Worm (Caenorhabditis elegans) whole organism, midembryonic: Measurements from ENCODE around the gene K11H12.9.

Source experiments
- cog-1 ChIP-seq: sonication (generic microtip); optimal IDR thresholded peaks from 2 replicates; lab custom pipeline; 2016; ENCODE audit warnings: missing genetic modification characterization, missing compliant biosample characterization
- flt-1 ChIP-seq: fragments of 200-800 bp; sonication (Bioruptor generic); IDR thresholded peaks from 2 replicates; pipeline ENCODE4 v1.3.6; 2022; ENCODE audit warnings: missing genetic modification characterization, missing compliant biosample characterization
- klf-2 ChIP-seq: fragments of 200-800 bp; sonication (Bioruptor generic); conservative IDR thresholded peaks from 2 replicates; pipeline ENCODE4 v1.3.6; 2022; ENCODE audit warnings: missing genetic modification reagents, missing genetic modification characterization, missing compliant biosample characterization
- med-1 ChIP-seq: sonication (generic microtip); optimal IDR thresholded peaks from 2 replicates; lab custom pipeline; 2017; ENCODE audit warnings: missing genetic modification characterization, mild to moderate bottlenecking, missing compliant biosample characterization, antibody characterized with exemption, missing genetic modification reagents; ENCODE audit not compliant: insufficient read depth
- tab-1 ChIP-seq: fragments of 200-800 bp; sonication (Bioruptor generic); IDR thresholded peaks from 2 replicates; pipeline ENCODE4 v1.3.6; 2022; ENCODE audit warnings: missing genetic modification characterization, missing compliant biosample characterization
- ztf-23 ChIP-seq: fragments of 200-800 bp; sonication (Bioruptor generic); IDR thresholded peaks from 2 replicates; pipeline ENCODE4 v1.3.6; 2022; ENCODE audit warnings: missing genetic modification reagents, missing genetic modification characterization, missing compliant biosample characterization
- ztf-29 ChIP-seq: fragments of 200-800 bp; sonication (Bioruptor generic); IDR thresholded peaks from 2 replicates; pipeline ENCODE4 v1.3.6; 2022; ENCODE audit warnings: missing genetic modification reagents, missing genetic modification characterization, missing compliant biosample characterization

- TF ChIP-seq flt-1: no peak
- no peak for TF ChIP-seq tab-1
- no peak for TF ChIP-seq klf-2 (GFP tag; lab: Robert Waterston, UW)
- no peak for TF ChIP-seq cog-1 (tag; lab: Kevin White, UChicago)
- no peak for TF ChIP-seq ztf-23 (GFP tag; lab: Robert Waterston, UW)
- TF ChIP-seq ztf-29 (GFP tag; lab: Robert Waterston, UW): no peak
- TF ChIP-seq med-1: no peak
Measured at ce11 chrIV:698304-698703, 48.8 kb downstream of the K11H12.9 start, which contains the start of gene Y55F3C.17.
